Worm (Caenorhabditis elegans) whole organism, mixed stage, embryonic: ENCODE data around the gene cft-1.

Experiments
- bed-3 ChIP-seq: fragments of 200-800 bp; sonication (Bioruptor generic); optimal IDR thresholded peaks from 3 replicates; lab custom pipeline; 2018; ENCODE audit warnings: mild to moderate bottlenecking, missing genetic modification characterization, moderate library complexity, missing compliant biosample characterization
- ceh-83 ChIP-seq: fragments of 200-800 bp; sonication (Bioruptor generic); optimal IDR thresholded peaks from 2 replicates; lab custom pipeline; 2018; ENCODE audit warnings: mild to moderate bottlenecking, missing genetic modification characterization, missing compliant biosample characterization
- ces-1 ChIP-seq: fragments of 150-350 bp; optimal IDR thresholded peaks from 2 replicates; lab custom pipeline; 2014; ENCODE audit warnings: missing biosample characterization, missing genetic modification reagents, missing genetic modification characterization
- cnd-1 ChIP-seq: fragments of 200-800 bp; sonication (Bioruptor generic); optimal IDR thresholded peaks from 2 replicates; lab custom pipeline; 2018; ENCODE audit warnings: mild to moderate bottlenecking, missing genetic modification characterization, missing compliant biosample characterization
- nhr-237 ChIP-seq: fragments of 150-350 bp; optimal IDR thresholded peaks from 2 replicates; lab custom pipeline; 2014; ENCODE audit warnings: missing biosample characterization, missing genetic modification characterization

DNA sequence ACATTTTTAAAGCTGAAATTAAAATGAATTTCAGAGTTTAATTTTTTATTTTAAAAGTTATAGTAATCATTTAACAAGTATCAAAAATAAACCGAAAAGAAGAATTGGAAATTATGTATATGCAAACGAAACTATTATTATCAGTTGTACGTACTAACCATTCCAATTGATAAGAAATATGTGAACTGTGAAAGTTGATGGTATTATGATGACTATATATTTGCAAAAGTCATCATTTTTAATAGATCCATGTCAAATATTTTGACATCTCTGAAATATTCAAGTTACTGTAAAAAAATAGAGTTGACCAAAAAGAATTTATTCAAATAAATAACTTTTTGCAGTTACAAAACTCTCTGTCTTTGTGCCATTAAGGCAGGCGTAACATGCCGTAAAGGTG, 9.5 kb downstream of the cft-1 start, which contains the start of gene ugt-48:
- TF ChIP-seq ceh-83 (GFP tag; lab: Kevin White, UChicago) (no peak), ces-1 (no peak), cnd-1 (tag; lab: Kevin White, UChicago) (no peak), bed-3 (GFP tag; lab: Kevin White, UChicago) (no peak), nhr-237 (tag; lab: Kevin White, UChicago) (no peak)
